Worm (Caenorhabditis elegans) whole organism, midembryonic: Measurements from ENCODE around the gene lbp-9.

ENCODE experiments used
- T22C8.4 ChIP-seq: fragments of 200-800 bp; sonication (Bioruptor generic); IDR thresholded peaks from 2 replicates; pipeline ENCODE4 v1.3.6; 2022; ENCODE audit warnings: missing genetic modification characterization, missing compliant biosample characterization
- cog-1 ChIP-seq: sonication (generic microtip); optimal IDR thresholded peaks from 2 replicates; lab custom pipeline; 2016; ENCODE audit warnings: missing genetic modification characterization, missing compliant biosample characterization
- flt-1 ChIP-seq: fragments of 200-800 bp; sonication (Bioruptor generic); IDR thresholded peaks from 2 replicates; pipeline ENCODE4 v1.3.6; 2022; ENCODE audit warnings: missing genetic modification characterization, missing compliant biosample characterization
- klf-2 ChIP-seq: fragments of 200-800 bp; sonication (Bioruptor generic); conservative IDR thresholded peaks from 2 replicates; pipeline ENCODE4 v1.3.6; 2022; ENCODE audit warnings: missing genetic modification reagents, missing genetic modification characterization, missing compliant biosample characterization
- med-1 ChIP-seq: sonication (generic microtip); optimal IDR thresholded peaks from 2 replicates; lab custom pipeline; 2017; ENCODE audit warnings: missing genetic modification characterization, mild to moderate bottlenecking, missing compliant biosample characterization, antibody characterized with exemption, missing genetic modification reagents; ENCODE audit not compliant: insufficient read depth
- ref-1 ChIP-seq: fragments of 200-800 bp; sonication (Bioruptor generic); conservative IDR thresholded peaks from 2 replicates; pipeline ENCODE4 v1.3.6; 2022; ENCODE audit warnings: missing genetic modification reagents, missing genetic modification characterization, missing compliant biosample characterization
- tab-1 ChIP-seq: fragments of 200-800 bp; sonication (Bioruptor generic); IDR thresholded peaks from 2 replicates; pipeline ENCODE4 v1.3.6; 2022; ENCODE audit warnings: missing genetic modification characterization, missing compliant biosample characterization
- ztf-23 ChIP-seq: fragments of 200-800 bp; sonication (Bioruptor generic); IDR thresholded peaks from 2 replicates; pipeline ENCODE4 v1.3.6; 2022; ENCODE audit warnings: missing genetic modification reagents, missing genetic modification characterization, missing compliant biosample characterization
- ztf-29 ChIP-seq: fragments of 200-800 bp; sonication (Bioruptor generic); IDR thresholded peaks from 2 replicates; pipeline ENCODE4 v1.3.6; 2022; ENCODE audit warnings: missing genetic modification reagents, missing genetic modification characterization, missing compliant biosample characterization

The lbp-9 gene

ce11 chrV:2045956-2046355 is 22.3 kb upstream of the lbp-9 start, which contains the start of gene Y40B10A.5:
TSS of gene Y40B10A.5 (minus strand) at chrV:2046056.
- TF ChIP-seq klf-2, result no peak
- TF ChIP-seq ztf-29, result no peak
- TF ChIP-seq ztf-23 (GFP tag; lab: Robert Waterston, UW), result no peak
- TF ChIP-seq flt-1 (GFP tag; lab: Robert Waterston, UW), result no peak
- no peak for TF ChIP-seq ref-1 (GFP tag; lab: Robert Waterston, UW)
- TF ChIP-seq cog-1 (tag; lab: Kevin White, UChicago), result no peak
- TF ChIP-seq T22C8.4, result no peak
- TF ChIP-seq tab-1 (GFP tag; lab: Robert Waterston, UW), result no peak
- no peak for TF ChIP-seq med-1

DNA sequence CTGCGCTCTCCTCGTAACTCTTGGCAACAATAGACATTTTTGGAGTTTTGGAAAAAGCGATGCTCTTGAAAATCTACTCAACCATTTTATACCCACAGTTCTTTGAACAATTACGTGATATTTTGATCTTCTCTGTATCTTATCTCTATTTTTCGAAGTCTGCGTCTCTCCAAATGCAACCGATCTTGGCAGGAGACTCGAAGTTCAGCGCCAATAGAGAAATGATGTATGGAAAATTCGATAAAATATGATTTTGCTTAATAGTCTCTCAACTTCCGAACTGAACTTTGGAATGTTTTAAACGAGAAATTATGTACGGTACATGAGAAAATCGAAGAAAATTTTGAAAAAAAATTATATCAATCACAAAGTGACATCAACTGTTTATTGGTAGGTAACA is 18.1 kb upstream of the lbp-9 start, which contains the start of gene comt-4:
comt-4 (minus strand) TSS at position 50 of the 400 bp plus-strand sequence.
- no peak for TF ChIP-seq ztf-29
- no peak for TF ChIP-seq ztf-23 (GFP tag; lab: Robert Waterston, UW)
- TF ChIP-seq ref-1 (GFP tag; lab: Robert Waterston, UW), result no peak
- TF ChIP-seq flt-1 (GFP tag; lab: Robert Waterston, UW), result no peak
- no peak for TF ChIP-seq T22C8.4
- no peak for TF ChIP-seq med-1
- TF ChIP-seq cog-1 (tag; lab: Kevin White, UChicago), result no peak
- TF ChIP-seq klf-2, result no peak
- TF ChIP-seq tab-1 (GFP tag; lab: Robert Waterston, UW), result no peak

DNA sequence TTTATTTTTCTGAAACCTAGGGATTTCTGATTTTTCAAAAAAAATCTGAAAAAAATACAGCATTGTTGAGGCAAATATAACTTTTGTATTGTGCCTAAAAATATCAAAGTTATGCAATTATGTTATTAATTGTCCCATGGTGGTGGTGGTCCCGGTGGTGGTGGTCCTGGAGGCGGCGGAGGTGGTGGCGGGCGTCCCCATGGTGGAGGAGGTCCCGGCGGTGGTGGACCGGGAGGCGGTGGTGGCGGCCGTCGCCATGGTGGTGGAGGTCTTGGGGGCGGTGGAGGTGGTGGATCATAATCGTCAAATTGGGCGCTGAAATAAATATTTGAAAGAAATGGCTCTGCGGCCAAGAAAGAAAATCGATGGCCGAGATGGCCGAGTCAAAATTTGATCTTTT is 17.5 kb upstream of the lbp-9 start:
- TF ChIP-seq flt-1 (GFP tag; lab: Robert Waterston, UW) (no peak), ref-1 (GFP tag; lab: Robert Waterston, UW) (no peak), ztf-23 (GFP tag; lab: Robert Waterston, UW) (0 out of 2 replicates have a peak, but pooled peaks have one; percentile 41), med-1 (no peak), cog-1 (tag; lab: Kevin White, UChicago) (no peak)

- no peak for TF ChIP-seq ztf-29
- no peak for TF ChIP-seq cog-1 (tag; lab: Kevin White, UChicago)
- TF ChIP-seq ref-1 (GFP tag; lab: Robert Waterston, UW), result no peak
- TF ChIP-seq T22C8.4, result no peak
- no peak for TF ChIP-seq klf-2
- no peak for TF ChIP-seq flt-1 (GFP tag; lab: Robert Waterston, UW)
- TF ChIP-seq tab-1 (GFP tag; lab: Robert Waterston, UW), result no peak
- TF ChIP-seq med-1, result no peak
- TF ChIP-seq ztf-23 (GFP tag; lab: Robert Waterston, UW), result no peak
Observed at ce11 chrV:2051507-2051906, 16.7 kb upstream of the lbp-9 start, which contains the start of gene Y40B10A.11. TSS of gene Y40B10A.11 (minus strand) at chrV:2051607.

ce11 chrV:2053509-2053908 is 14.7 kb upstream of the lbp-9 start, which contains the start of gene comt-5:
TSS of gene comt-5 (minus strand) at chrV:2053609.
- no peak for TF ChIP-seq tab-1 (GFP tag; lab: Robert Waterston, UW)
- TF ChIP-seq ztf-29, result no peak
- no peak for TF ChIP-seq cog-1 (tag; lab: Kevin White, UChicago)
- TF ChIP-seq flt-1 (GFP tag; lab: Robert Waterston, UW), result no peak
- no peak for TF ChIP-seq ztf-23 (GFP tag; lab: Robert Waterston, UW)
- TF ChIP-seq med-1, result no peak
- no peak for TF ChIP-seq klf-2

- TF ChIP-seq med-1 (no peak), ztf-23 (GFP tag; lab: Robert Waterston, UW) (no peak), tab-1 (GFP tag; lab: Robert Waterston, UW) (no peak), flt-1 (GFP tag; lab: Robert Waterston, UW) (no peak), ref-1 (GFP tag; lab: Robert Waterston, UW) (no peak), ztf-29 (no peak), klf-2 (no peak), T22C8.4 (no peak), cog-1 (tag; lab: Kevin White, UChicago) (no peak)
Observed at ce11 chrV:2054254-2054653, 14.0 kb upstream of the lbp-9 start.

- TF ChIP-seq cog-1 (tag; lab: Kevin White, UChicago), result no peak
- TF ChIP-seq ztf-23 (GFP tag; lab: Robert Waterston, UW), result no peak
- TF ChIP-seq ztf-29, result no peak
- TF ChIP-seq T22C8.4, result no peak
- TF ChIP-seq tab-1 (GFP tag; lab: Robert Waterston, UW), result no peak
- no peak for TF ChIP-seq med-1
- no peak for TF ChIP-seq ref-1 (GFP tag; lab: Robert Waterston, UW)
- TF ChIP-seq klf-2, result no peak
- no peak for TF ChIP-seq flt-1 (GFP tag; lab: Robert Waterston, UW)
Observed at ce11 chrV:2055765-2056504, 12.3 kb upstream of the lbp-9 start.

DNA sequence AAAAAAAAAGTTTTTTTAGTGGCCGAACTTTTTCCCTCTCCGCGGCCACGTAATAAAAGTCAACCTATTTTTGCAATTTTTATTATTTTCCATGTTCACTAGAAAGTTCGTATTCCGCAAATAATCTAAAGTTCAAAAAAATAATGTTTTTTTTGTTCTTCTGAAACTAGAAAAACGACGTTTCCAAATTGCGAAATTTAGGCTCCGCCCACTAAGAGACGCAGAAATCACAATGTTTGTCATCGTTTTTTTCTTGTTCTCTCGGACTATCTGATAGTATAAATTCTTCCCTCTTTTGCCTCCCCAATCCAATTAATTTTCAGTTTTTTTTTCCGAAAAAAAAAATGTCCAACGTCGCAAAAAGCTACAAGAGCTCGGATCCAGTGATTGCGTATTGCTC is 10.9 kb upstream of the lbp-9 start, which contains the start of gene comt-3:
comt-3 (plus strand) TSS at position 214 of the 400 bp plus-strand sequence.
- TF ChIP-seq T22C8.4 (no peak), cog-1 (tag; lab: Kevin White, UChicago) (no peak), ztf-23 (GFP tag; lab: Robert Waterston, UW) (no peak), ref-1 (GFP tag; lab: Robert Waterston, UW) (no peak), klf-2 (no peak), tab-1 (GFP tag; lab: Robert Waterston, UW) (no peak), ztf-29 (no peak)

DNA sequence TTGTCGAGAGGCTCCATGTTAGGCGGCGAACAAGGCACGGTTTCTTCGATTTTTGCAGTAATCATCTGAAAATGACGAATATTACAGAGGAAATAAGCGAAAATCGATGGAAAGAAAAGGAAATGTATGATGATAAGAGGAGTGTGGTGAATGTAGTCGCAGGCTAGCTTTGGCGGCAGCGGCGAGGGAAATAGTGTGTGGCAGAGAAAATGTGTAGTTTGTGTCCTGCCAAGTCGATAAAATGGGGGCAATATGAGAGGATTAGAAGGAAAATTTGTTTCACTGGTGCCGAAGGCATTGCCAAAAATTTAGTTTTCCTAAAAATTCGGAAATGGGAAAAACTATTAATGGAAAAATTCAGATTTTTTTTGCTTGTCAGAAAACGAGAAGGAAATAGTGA is 1.5 kb upstream of the lbp-9 start, which contains the start of gene nhr-86:
nhr-86 (minus strand) TSS at position 71 of the 400 bp plus-strand sequence.
- no peak for TF ChIP-seq ztf-29
- no peak for TF ChIP-seq ref-1 (GFP tag; lab: Robert Waterston, UW)
- no peak for TF ChIP-seq ztf-23 (GFP tag; lab: Robert Waterston, UW)
- no peak for TF ChIP-seq flt-1 (GFP tag; lab: Robert Waterston, UW)
- no peak for TF ChIP-seq klf-2
- TF ChIP-seq tab-1 (GFP tag; lab: Robert Waterston, UW), result no peak
- TF ChIP-seq cog-1 (tag; lab: Kevin White, UChicago), result no peak
- no peak for TF ChIP-seq med-1
- no peak for TF ChIP-seq T22C8.4

DNA sequence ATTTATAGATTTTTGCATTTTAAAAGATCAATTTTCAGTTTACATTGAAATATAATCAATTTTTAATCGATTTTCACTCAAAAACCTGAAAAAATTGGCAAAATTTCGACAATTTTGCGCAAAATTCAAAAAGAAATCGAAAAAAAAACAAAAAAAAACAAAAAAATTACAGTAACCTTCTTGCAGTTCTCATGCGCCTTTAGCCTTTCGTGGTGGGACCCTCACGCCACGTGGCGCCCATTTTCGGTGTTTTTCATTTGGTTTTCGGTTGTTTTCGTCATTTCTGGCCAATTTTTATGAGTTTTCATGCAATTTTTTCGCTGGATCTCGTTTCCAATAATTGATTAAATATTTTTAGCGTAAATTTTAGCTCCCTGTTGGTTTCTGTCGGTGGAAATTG is 830 bp upstream of the lbp-9 start:
- no peak for TF ChIP-seq cog-1 (tag; lab: Kevin White, UChicago)
- no peak for TF ChIP-seq ztf-29
- TF ChIP-seq klf-2, result no peak
- TF ChIP-seq T22C8.4, result no peak
- TF ChIP-seq ref-1 (GFP tag; lab: Robert Waterston, UW), result no peak
- no peak for TF ChIP-seq med-1
- TF ChIP-seq ztf-23 (GFP tag; lab: Robert Waterston, UW), result no peak
- no peak for TF ChIP-seq tab-1 (GFP tag; lab: Robert Waterston, UW)
- no peak for TF ChIP-seq flt-1 (GFP tag; lab: Robert Waterston, UW)
